Worm (Caenorhabditis elegans) whole organism, midembryonic: Measurements from ENCODE around the gene adbp-1.

Experiments
- flt-1 ChIP-seq: fragments of 200-800 bp; sonication (Bioruptor generic); IDR thresholded peaks from 2 replicates; pipeline ENCODE4 v1.3.6; 2022; ENCODE audit warnings: missing genetic modification characterization, missing compliant biosample characterization
- klf-2 ChIP-seq: fragments of 200-800 bp; sonication (Bioruptor generic); conservative IDR thresholded peaks from 2 replicates; pipeline ENCODE4 v1.3.6; 2022; ENCODE audit warnings: missing genetic modification reagents, missing genetic modification characterization, missing compliant biosample characterization
- ref-1 ChIP-seq: fragments of 200-800 bp; sonication (Bioruptor generic); conservative IDR thresholded peaks from 2 replicates; pipeline ENCODE4 v1.3.6; 2022; ENCODE audit warnings: missing genetic modification reagents, missing genetic modification characterization, missing compliant biosample characterization
- tab-1 ChIP-seq: fragments of 200-800 bp; sonication (Bioruptor generic); IDR thresholded peaks from 2 replicates; pipeline ENCODE4 v1.3.6; 2022; ENCODE audit warnings: missing genetic modification characterization, missing compliant biosample characterization

ce11 chrII:11463899-11464298, 19.9 kb downstream of the adbp-1 start:
- no peak for TF ChIP-seq klf-2 (GFP tag; lab: Robert Waterston, UW)
- no peak for TF ChIP-seq flt-1 (GFP tag; lab: Robert Waterston, UW)
- TF ChIP-seq ref-1 (GFP tag; lab: Robert Waterston, UW), result no peak
- TF ChIP-seq tab-1 (GFP tag; lab: Robert Waterston, UW), result no peak
